Worm (Caenorhabditis elegans) whole organism, early embryonic: ENCODE results near the gene nspc-9.

Experiments used
- B0310.2 ChIP-seq: sonication (generic microtip); optimal IDR thresholded peaks from 2 replicates; lab custom pipeline; 2016; ENCODE audit warnings: mild to moderate bottlenecking, missing genetic modification characterization, missing compliant biosample characterization
- F13C5.2 ChIP-seq: sonication (generic microtip); optimal IDR thresholded peaks from 2 replicates; lab custom pipeline; 2017; ENCODE audit warnings: mild to moderate bottlenecking, missing genetic modification characterization, inconsistent platforms, missing compliant biosample characterization
- aly-1 ChIP-seq: sonication (generic microtip); optimal IDR thresholded peaks from 2 replicates; lab custom pipeline; 2016; ENCODE audit warnings: missing genetic modification characterization, missing compliant biosample characterization
- ama-1 ChIP-seq: fragments of 150-350 bp; optimal IDR thresholded peaks from 2 replicates; lab custom pipeline; 2014
- ceh-13 ChIP-seq: fragments of 200-800 bp; sonication (Bioruptor generic); optimal IDR thresholded peaks from 2 replicates; lab custom pipeline; 2018; ENCODE audit warnings: mild to moderate bottlenecking, missing genetic modification characterization, missing compliant biosample characterization
- ceh-36 ChIP-seq: sonication (generic microtip); optimal IDR thresholded peaks from 2 replicates; lab custom pipeline; 2016; ENCODE audit warnings: missing genetic modification characterization, inconsistent platforms, missing compliant biosample characterization
- ets-7 ChIP-seq: sonication (generic microtip); optimal IDR thresholded peaks from 2 replicates; lab custom pipeline; 2016; ENCODE audit warnings: missing genotype, missing genetic modification characterization, missing compliant biosample characterization
- flt-1 ChIP-seq: fragments of 200-800 bp; sonication (Bioruptor generic); IDR thresholded peaks from 2 replicates; pipeline ENCODE4 v1.3.6; 2022; ENCODE audit warnings: missing genetic modification characterization, missing compliant biosample characterization
- hmbx-1 ChIP-seq: sonication (generic microtip); optimal IDR thresholded peaks from 2 replicates; lab custom pipeline; 2016; ENCODE audit warnings: mild to moderate bottlenecking, missing genetic modification characterization, missing compliant biosample characterization
- hmg-4 ChIP-seq: fragments of 200-800 bp; sonication (Bioruptor generic); optimal IDR thresholded peaks from 2 replicates; lab custom pipeline; 2018; ENCODE audit warnings: mild to moderate bottlenecking, missing genetic modification characterization, missing compliant biosample characterization
- hnd-1 ChIP-seq: sonication (generic microtip); optimal IDR thresholded peaks from 2 replicates; lab custom pipeline; 2016; ENCODE audit warnings: missing genetic modification characterization, missing compliant biosample characterization
- pes-1 ChIP-seq: fragments of 200-800 bp; sonication (Bioruptor generic); IDR thresholded peaks from 2 replicates; pipeline ENCODE4 v1.3.6; 2022; ENCODE audit warnings: missing genetic modification reagents, missing genetic modification characterization, missing compliant biosample characterization
- scrt-1 ChIP-seq: fragments of 200-800 bp; sonication (Bioruptor generic); IDR thresholded peaks from 2 replicates; pipeline ENCODE4 v1.3.6; 2022; ENCODE audit warnings: missing genetic modification characterization, missing compliant biosample characterization
- sea-1 ChIP-seq: fragments of 200-800 bp; sonication (Bioruptor generic); conservative IDR thresholded peaks from 2 replicates; pipeline ENCODE4 v1.3.6; 2022; ENCODE audit warnings: missing genetic modification characterization, missing compliant biosample characterization
- tbx-11 ChIP-seq: fragments of 200-800 bp; sonication (Bioruptor generic); IDR thresholded peaks from 2 replicates; pipeline ENCODE4 v1.3.6; 2022; ENCODE audit warnings: missing genetic modification characterization, missing compliant biosample characterization
- tbx-37 ChIP-seq: fragments of 200-800 bp; sonication (Bioruptor generic); conservative IDR thresholded peaks from 2 replicates; pipeline ENCODE4 v1.3.6; 2022; ENCODE audit warnings: missing genetic modification reagents, missing genetic modification characterization, missing compliant biosample characterization
- tra-4 ChIP-seq: sonication (generic microtip); optimal IDR thresholded peaks from 2 replicates; lab custom pipeline; 2017; ENCODE audit warnings: missing genetic modification characterization, missing compliant biosample characterization

The nspc-9 gene

DNA sequence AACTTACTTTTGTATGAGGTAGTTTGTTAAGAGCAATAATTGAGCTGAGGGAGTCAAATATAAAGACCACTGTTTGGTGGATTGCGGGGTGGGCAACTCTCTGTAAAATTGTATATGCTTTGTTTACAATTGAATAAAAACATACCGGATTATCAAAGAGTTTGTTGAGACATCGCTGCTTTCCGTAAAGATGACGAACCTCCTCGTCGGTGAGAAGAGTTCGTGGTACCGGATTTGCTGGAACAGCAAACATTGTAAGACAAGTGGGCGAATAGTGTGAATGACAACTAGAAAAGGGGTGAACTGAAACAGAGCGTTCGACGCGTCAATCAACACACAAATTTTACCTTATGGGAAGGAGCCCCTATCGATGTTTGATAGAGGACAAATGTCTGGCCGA lies 46.8 kb downstream of the nspc-9 start, which contains the start of gene W06D11.2:
W06D11.2 (minus strand) TSS at position 339 of the 400 bp plus-strand sequence.
- TF ChIP-seq ets-7, result no peak
- TF ChIP-seq B0310.2 (tag; lab: Kevin White, UChicago), result no peak
- TF ChIP-seq sea-1 (GFP tag; lab: Robert Waterston, UW), result no peak
- no peak for TF ChIP-seq hmbx-1 (tag; lab: Kevin White, UChicago)
- no peak for TF ChIP-seq hmg-4 (GFP tag; lab: Kevin White, UChicago)
- no peak for TF ChIP-seq flt-1 (GFP tag; lab: Robert Waterston, UW)

DNA sequence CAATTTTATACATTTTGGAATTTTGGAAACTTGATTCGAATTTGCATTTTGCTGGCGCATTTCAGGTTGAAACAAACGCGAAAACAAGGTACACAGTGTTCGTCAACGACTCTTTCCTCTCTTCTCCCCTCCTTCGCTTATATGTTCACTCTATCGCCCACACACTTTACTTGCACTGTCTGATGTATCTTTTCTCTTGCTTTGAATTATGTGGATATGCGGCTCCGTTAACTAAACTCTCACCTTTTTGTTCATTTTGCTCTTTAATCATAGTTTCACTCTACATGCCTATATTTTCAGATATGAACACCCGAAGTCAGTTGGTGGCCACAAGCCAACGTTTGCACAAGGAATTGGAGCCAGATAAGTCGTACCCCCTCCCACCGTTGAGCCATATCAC lies 48.9 kb downstream of the nspc-9 start, which contains the start of gene W06D11.1:
W06D11.1 (plus strand) TSS at position 301 of the 400 bp plus-strand sequence.
- TF ChIP-seq aly-1 (tag; lab: Kevin White, UChicago), result no peak
- TF ChIP-seq ceh-13 (GFP tag; lab: Kevin White, UChicago), result no peak
- no peak for TF ChIP-seq tbx-37 (GFP tag; lab: Robert Waterston, UW)
- no peak for TF ChIP-seq flt-1 (GFP tag; lab: Robert Waterston, UW)
- TF ChIP-seq ceh-36, result no peak
- TF ChIP-seq tbx-11 (GFP tag; lab: Robert Waterston, UW), result no peak
- TF ChIP-seq hnd-1 (tag; lab: Kevin White, UChicago), result no peak
- TF ChIP-seq pes-1 (GFP tag; lab: Robert Waterston, UW), result no peak
- TF ChIP-seq sea-1 (GFP tag; lab: Robert Waterston, UW), result no peak
- no peak for TF ChIP-seq F13C5.2 (tag; lab: Kevin White, UChicago)
- TF ChIP-seq B0310.2 (tag; lab: Kevin White, UChicago), result no peak
- no peak for TF ChIP-seq ets-7
- TF ChIP-seq tra-4 (tag; lab: Kevin White, UChicago), result no peak
- no peak for TF ChIP-seq hmbx-1 (tag; lab: Kevin White, UChicago)
- no peak for TF ChIP-seq ama-1 (lab: Kevin White, UChicago)
- TF ChIP-seq scrt-1 (GFP tag; lab: Robert Waterston, UW), result no peak
- TF ChIP-seq hmg-4 (GFP tag; lab: Kevin White, UChicago), result no peak
